Worm (Caenorhabditis elegans) whole organism, early embryonic: ENCODE measurements around the gene F54D10.5.

Source experiments
- F13C5.2 ChIP-seq: sonication (generic microtip); optimal IDR thresholded peaks from 2 replicates; lab custom pipeline; 2017; ENCODE audit warnings: mild to moderate bottlenecking, missing genetic modification characterization, inconsistent platforms, missing compliant biosample characterization
- ama-1 ChIP-seq: fragments of 150-350 bp; optimal IDR thresholded peaks from 2 replicates; lab custom pipeline; 2014
- ceh-36 ChIP-seq: sonication (generic microtip); optimal IDR thresholded peaks from 2 replicates; lab custom pipeline; 2016; ENCODE audit warnings: missing genetic modification characterization, inconsistent platforms, missing compliant biosample characterization
- flt-1 ChIP-seq: fragments of 200-800 bp; sonication (Bioruptor generic); IDR thresholded peaks from 2 replicates; pipeline ENCODE4 v1.3.6; 2022; ENCODE audit warnings: missing genetic modification characterization, missing compliant biosample characterization
- pes-1 ChIP-seq: fragments of 200-800 bp; sonication (Bioruptor generic); IDR thresholded peaks from 2 replicates; pipeline ENCODE4 v1.3.6; 2022; ENCODE audit warnings: missing genetic modification reagents, missing genetic modification characterization, missing compliant biosample characterization
- tbx-11 ChIP-seq: fragments of 200-800 bp; sonication (Bioruptor generic); IDR thresholded peaks from 2 replicates; pipeline ENCODE4 v1.3.6; 2022; ENCODE audit warnings: missing genetic modification characterization, missing compliant biosample characterization
- tbx-37 ChIP-seq: fragments of 200-800 bp; sonication (Bioruptor generic); conservative IDR thresholded peaks from 2 replicates; pipeline ENCODE4 v1.3.6; 2022; ENCODE audit warnings: missing genetic modification reagents, missing genetic modification characterization, missing compliant biosample characterization

DNA sequence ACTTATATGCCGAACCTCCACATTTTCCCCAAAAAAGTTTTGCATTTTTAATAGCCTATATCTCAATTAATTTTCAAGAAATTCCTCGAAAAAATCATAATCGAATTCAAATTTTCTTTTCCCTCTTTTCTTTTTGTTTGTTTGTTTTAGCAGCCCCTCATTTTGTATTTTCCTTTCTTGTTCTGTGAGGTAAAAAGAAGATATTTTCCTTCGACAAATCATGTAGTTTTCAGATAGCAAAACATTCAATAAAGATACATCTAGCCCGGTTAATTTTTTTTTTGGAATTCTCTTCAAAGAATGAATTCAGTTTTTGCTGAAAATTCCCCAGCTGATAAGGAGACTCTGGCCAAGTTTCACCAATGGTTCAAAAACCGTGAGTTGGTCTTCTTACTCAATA, 32.3 kb downstream of the F54D10.5 start, which contains the start of gene T24E12.3:
- no peak for TF ChIP-seq tbx-11
- no peak for TF ChIP-seq F13C5.2
- no peak for TF ChIP-seq ceh-36
- TF ChIP-seq tbx-37, result no peak
- no peak for TF ChIP-seq ama-1 (lab: Kevin White, UChicago)
- TF ChIP-seq flt-1, result no peak
- no peak for TF ChIP-seq pes-1 (GFP tag; lab: Robert Waterston, UW)
